Worm (Caenorhabditis elegans) whole organism, L1 larva: ENCODE data around the gene fars-3.

Experiments used
- C16A3.4 ChIP-seq: fragments of 150-350 bp; optimal IDR thresholded peaks from 2 replicates; lab custom pipeline; 2014; ENCODE audit warnings: missing biosample characterization, missing genetic modification characterization
- C34B4.2 ChIP-seq: sonication (generic microtip); optimal IDR thresholded peaks from 2 replicates; lab custom pipeline; 2017; ENCODE audit warnings: mild to moderate bottlenecking, missing genetic modification characterization, missing compliant biosample characterization
- Y116A8C.19 ChIP-seq: sonication (generic microtip); optimal IDR thresholded peaks from 2 replicates; lab custom pipeline; 2016; ENCODE audit warnings: missing compliant biosample characterization, missing genetic modification characterization, borderline replicate concordance
- alr-1 ChIP-seq: fragments of 200-800 bp; sonication (Bioruptor generic); optimal IDR thresholded peaks from 2 replicates; lab custom pipeline; 2018; ENCODE audit warnings: borderline replicate concordance, mild to moderate bottlenecking, missing genetic modification characterization, missing compliant biosample characterization
- blmp-1 ChIP-seq: fragments of 150-350 bp; optimal IDR thresholded peaks from 2 replicates; lab custom pipeline; 2014; ENCODE audit warnings: missing biosample characterization, missing genetic modification characterization
- dpl-1 ChIP-seq, 3 experiments: fragments of 150-350 bp in 2 of 3; sonication (generic microtip) in 1 of 3; optimal IDR thresholded peaks; 2 replicates each; lab custom pipeline; 2014 to 2017; ENCODE audit warnings: missing biosample characterization in 3 of 3, missing genetic modification characterization in 3 of 3, missing genetic modification reagents in 3 of 3
- dsc-1 ChIP-seq: sonication (generic microtip); optimal IDR thresholded peaks from 2 replicates; lab custom pipeline; 2016; ENCODE audit warnings: mild to moderate bottlenecking, missing genetic modification characterization, missing compliant biosample characterization
- efl-1 ChIP-seq, 4 experiments: fragments of 150-350 bp; optimal IDR thresholded peaks in 3 of 4; peaks in 1 of 4; 1 replicate in 1 of 4; 2 replicates in 3 of 4; lab custom pipeline; 2014; ENCODE audit warnings: missing biosample characterization in 2 of 4, missing genetic modification characterization in 2 of 4, missing genetic modification reagents in 2 of 4
- efl-3 ChIP-seq: fragments of 200-800 bp; sonication (Bioruptor generic); optimal IDR thresholded peaks from 2 replicates; lab custom pipeline; 2018; ENCODE audit warnings: mild to moderate bottlenecking, missing genetic modification characterization, missing compliant biosample characterization
- egl-13 ChIP-seq: sonication (generic microtip); optimal IDR thresholded peaks from 2 replicates; lab custom pipeline; 2016; ENCODE audit warnings: missing genotype, missing genetic modification reagents, missing genetic modification characterization, missing compliant biosample characterization
- elt-2 ChIP-seq: sonication (generic microtip); optimal IDR thresholded peaks from 2 replicates; lab custom pipeline; 2016; ENCODE audit warnings: missing genetic modification characterization, mild to moderate bottlenecking, inconsistent platforms, missing compliant biosample characterization, missing genetic modification reagents
- elt-3 ChIP-seq, 6 experiments: fragments of 150-350 bp in 1 of 6; sonication (generic microtip); optimal IDR thresholded peaks; 2 replicates each; lab custom pipeline; 2017 to 2018; ENCODE audit warnings: missing biosample characterization in 6 of 6, missing genetic modification characterization in 6 of 6, inconsistent platforms in 1 of 6
- ets-5 ChIP-seq: fragments of 200-800 bp; sonication (Bioruptor generic); IDR thresholded peaks from 2 replicates; pipeline ENCODE4 v1.3.6; 2022; ENCODE audit warnings: missing genetic modification characterization, missing compliant biosample characterization
- fkh-10 ChIP-seq: sonication (generic microtip); optimal IDR thresholded peaks from 2 replicates; lab custom pipeline; 2017; ENCODE audit warnings: missing biosample characterization, missing genetic modification reagents, missing genetic modification characterization
- grh-1 ChIP-seq: fragments of 200-800 bp; sonication (Bioruptor generic); IDR thresholded peaks from 2 replicates; pipeline ENCODE4 v1.3.6; 2022; ENCODE audit warnings: missing genetic modification reagents, missing genetic modification characterization, missing compliant biosample characterization
- hlh-17 ChIP-seq: fragments of 200-800 bp; sonication (Bioruptor generic); optimal IDR thresholded peaks from 2 replicates; lab custom pipeline; 2018; ENCODE audit warnings: missing genetic modification characterization, mild to moderate bottlenecking, missing compliant biosample characterization, moderate library complexity, borderline replicate concordance
- hlh-4 ChIP-seq: sonication (generic microtip); optimal IDR thresholded peaks from 2 replicates; lab custom pipeline; 2016; ENCODE audit warnings: mild to moderate bottlenecking, missing genetic modification characterization, missing compliant biosample characterization
- lin-14 ChIP-seq: fragments of 200-800 bp; sonication (Bioruptor generic); optimal IDR thresholded peaks from 2 replicates; lab custom pipeline; 2018; ENCODE audit warnings: mild to moderate bottlenecking, missing genetic modification characterization, moderate library complexity, missing compliant biosample characterization
- lin-35 ChIP-seq, 2 experiments: fragments of 150-350 bp; optimal IDR thresholded peaks; 2 replicates each; lab custom pipeline; 2014; ENCODE audit warnings: missing biosample characterization in 2 of 2, missing genetic modification characterization in 2 of 2, missing genetic modification reagents in 2 of 2
- lin-39 ChIP-seq: fragments of 150-350 bp; optimal IDR thresholded peaks from 2 replicates; lab custom pipeline; 2014; ENCODE audit warnings: missing biosample characterization, missing genetic modification reagents, missing genetic modification characterization
- lsy-2 ChIP-seq, 2 experiments: fragments of 150-350 bp; optimal IDR thresholded peaks; 2 replicates each; lab custom pipeline; 2014; ENCODE audit warnings: missing biosample characterization in 2 of 2, missing genetic modification characterization in 2 of 2
- mab-9 ChIP-seq: fragments of 200-800 bp; sonication (Bioruptor generic); IDR thresholded peaks from 2 replicates; pipeline ENCODE4 v1.3.6; 2022; ENCODE audit warnings: missing genetic modification reagents, missing genetic modification characterization, missing compliant biosample characterization
- nhr-11 ChIP-seq: fragments of 150-350 bp; optimal IDR thresholded peaks from 2 replicates; lab custom pipeline; 2014; ENCODE audit warnings: missing biosample characterization, missing genetic modification characterization
- nhr-19 ChIP-seq: fragments of 200-800 bp; sonication (Bioruptor generic); conservative IDR thresholded peaks from 2 replicates; pipeline ENCODE4 v1.3.6; 2022; ENCODE audit warnings: missing genetic modification characterization, missing compliant biosample characterization
- nhr-20 ChIP-seq: sonication (generic microtip); optimal IDR thresholded peaks from 2 replicates; lab custom pipeline; 2016; ENCODE audit warnings: mild to moderate bottlenecking, missing genetic modification characterization, missing compliant biosample characterization
- nhr-28 ChIP-seq: fragments of 150-350 bp; optimal IDR thresholded peaks from 2 replicates; lab custom pipeline; 2014; ENCODE audit warnings: missing biosample characterization, missing genetic modification characterization
- nhr-47 ChIP-seq: sonication (generic microtip); optimal IDR thresholded peaks from 2 replicates; lab custom pipeline; 2016; ENCODE audit warnings: mild to moderate bottlenecking, missing genetic modification characterization, moderate library complexity, missing compliant biosample characterization
- nhr-71 ChIP-seq: sonication (generic microtip); optimal IDR thresholded peaks from 2 replicates; lab custom pipeline; 2016; ENCODE audit warnings: mild to moderate bottlenecking, missing genetic modification characterization, moderate library complexity, missing compliant biosample characterization
- nhr-77 ChIP-seq: fragments of 150-350 bp; optimal IDR thresholded peaks from 2 replicates; lab custom pipeline; 2014; ENCODE audit warnings: missing biosample characterization, missing genetic modification characterization
- nhr-84 ChIP-seq: sonication (generic microtip); optimal IDR thresholded peaks from 2 replicates; lab custom pipeline; 2017; ENCODE audit warnings: missing biosample characterization, missing genetic modification characterization
- nhr-85 ChIP-seq: sonication (generic microtip); peaks from one replicate; lab custom pipeline; 2016; ENCODE audit warnings: missing genetic modification characterization, inconsistent platforms, missing compliant biosample characterization
- nhr-90 ChIP-seq: sonication (generic microtip); optimal IDR thresholded peaks from 2 replicates; lab custom pipeline; 2016; ENCODE audit warnings: mild to moderate bottlenecking, missing genetic modification characterization, missing compliant biosample characterization; ENCODE audit not compliant: poor library complexity
- pqm-1 ChIP-seq: sonication (generic microtip); optimal IDR thresholded peaks from 3 replicates; lab custom pipeline; 2017; ENCODE audit warnings: missing biosample characterization, missing genetic modification characterization
- rnt-1 ChIP-seq: sonication (generic microtip); optimal IDR thresholded peaks from 2 replicates; lab custom pipeline; 2016; ENCODE audit warnings: mild to moderate bottlenecking, missing genetic modification characterization, moderate library complexity, missing compliant biosample characterization
- skn-1 ChIP-seq: fragments of 150-350 bp; optimal IDR thresholded peaks from 2 replicates; lab custom pipeline; 2014; ENCODE audit warnings: missing biosample characterization, missing genetic modification characterization
- snu-23 ChIP-seq: sonication (generic microtip); optimal IDR thresholded peaks from 2 replicates; lab custom pipeline; 2016; ENCODE audit warnings: missing genetic modification characterization, missing compliant biosample characterization
- sup-37 ChIP-seq: fragments of 200-800 bp; sonication (Bioruptor generic); optimal IDR thresholded peaks from 2 replicates; lab custom pipeline; 2018; ENCODE audit warnings: mild to moderate bottlenecking, missing genetic modification characterization, missing compliant biosample characterization
- swsn-7 ChIP-seq: sonication (generic microtip); optimal IDR thresholded peaks from 2 replicates; lab custom pipeline; 2016; ENCODE audit warnings: missing genetic modification characterization, missing compliant biosample characterization
- tbx-2 ChIP-seq: sonication (generic microtip); optimal IDR thresholded peaks from 2 replicates; lab custom pipeline; 2016; ENCODE audit warnings: missing genetic modification characterization, missing compliant biosample characterization
- tlp-1 ChIP-seq: fragments of 150-350 bp; optimal IDR thresholded peaks from 2 replicates; lab custom pipeline; 2014; ENCODE audit warnings: missing biosample characterization, missing genetic modification characterization
- unc-86 ChIP-seq: sonication (generic microtip); optimal IDR thresholded peaks from 2 replicates; lab custom pipeline; 2016; ENCODE audit warnings: missing genetic modification characterization, missing compliant biosample characterization
- xbp-1 ChIP-seq: sonication (generic microtip); optimal IDR thresholded peaks from 2 replicates; lab custom pipeline; 2016; ENCODE audit warnings: missing genetic modification characterization, missing compliant biosample characterization
- ztf-4 ChIP-seq: fragments of 150-350 bp; optimal IDR thresholded peaks from 2 replicates; lab custom pipeline; 2014; ENCODE audit warnings: missing biosample characterization, missing genetic modification characterization

Gene fars-3

DNA sequence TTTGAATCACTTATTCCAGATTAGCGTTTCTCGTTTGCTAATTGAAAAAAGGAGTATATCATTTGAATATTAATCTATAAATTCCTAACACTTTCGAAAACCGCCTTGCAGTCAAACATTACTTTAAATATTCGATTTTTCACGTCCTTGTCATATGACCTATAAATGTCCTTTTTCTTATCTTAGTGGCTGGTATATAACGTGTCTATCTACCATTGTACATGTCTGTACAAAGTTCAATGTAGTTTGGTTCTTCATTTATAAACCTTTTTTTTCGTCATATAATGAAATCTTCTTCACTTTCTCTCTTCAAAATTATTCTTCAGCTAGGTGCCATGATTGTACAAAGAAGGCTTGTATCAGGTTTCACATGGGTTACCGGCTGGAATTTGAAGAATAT lies 21.0 kb downstream of the fars-3 start, which contains the start of gene gbh-2:
Gene gbh-2 (plus strand): TSS at position 277 of the 400 bp plus-strand sequence.
- TF ChIP-seq tbx-2, result peak; percentile 21
- TF ChIP-seq elt-3 (tag; optimal IDR thresholded peaks at IDR 0.05; lab: Kevin White, UChicago), result peak in 2 of 6 experiments; percentile 64 to 67
- TF ChIP-seq efl-1 (optimal IDR thresholded peaks at IDR 0.05; lab: Kevin White, UChicago), result no peak
- peak in 1 of 2 experiments; percentile 79 for TF ChIP-seq efl-1 (GFP tag; optimal IDR thresholded peaks at IDR 0.05 in 1 of 2; lab: Kevin White, UChicago)
- TF ChIP-seq nhr-90, result peak; percentile 44
- TF ChIP-seq nhr-19 (GFP tag; lab: Robert Waterston, UW), result peak; percentile 34; the same call in 1 of the 2 replicates
- TF ChIP-seq egl-13 (tag; lab: Kevin White, UChicago), result no peak
- peak; percentile 86 for TF ChIP-seq nhr-71 (tag; lab: Kevin White, UChicago)
- TF ChIP-seq Y116A8C.19 (tag; lab: Kevin White, UChicago), result no peak
- TF ChIP-seq hlh-17 (GFP tag; lab: Kevin White, UChicago), result no peak
- TF ChIP-seq lsy-2 (tag; optimal IDR thresholded peaks at IDR 0.05; lab: Kevin White, UChicago), result peak; percentile 6 to 41
- peak in 1 of 2 experiments; percentile 72 for TF ChIP-seq lin-35 (GFP tag; optimal IDR thresholded peaks at IDR 0.05; lab: Kevin White, UChicago)
- no peak for TF ChIP-seq nhr-11 (tag; lab: Kevin White, UChicago)
- TF ChIP-seq elt-2 (tag; lab: Kevin White, UChicago), result peak; percentile 89
- TF ChIP-seq hlh-4 (tag; lab: Kevin White, UChicago), result no peak
- peak; percentile 25 for TF ChIP-seq nhr-47 (tag; lab: Kevin White, UChicago)
- TF ChIP-seq lin-14 (GFP tag; lab: Kevin White, UChicago), result peak; percentile 59
- TF ChIP-seq blmp-1 (tag; lab: Kevin White, UChicago), result peak; percentile 39
- no peak for TF ChIP-seq unc-86 (tag; lab: Kevin White, UChicago)
- no peak for TF ChIP-seq grh-1 (GFP tag; lab: Robert Waterston, UW)
- no peak for TF ChIP-seq dpl-1 (GFP tag; optimal IDR thresholded peaks at IDR 0.05; lab: Kevin White, UChicago)
- no peak for TF ChIP-seq rnt-1 (tag; lab: Kevin White, UChicago)
- TF ChIP-seq nhr-85 (tag; lab: Kevin White, UChicago), result peak; percentile 69
- peak; percentile 90 for TF ChIP-seq nhr-20 (tag; lab: Kevin White, UChicago)
- peak; percentile 48 for TF ChIP-seq snu-23

- TF ChIP-seq efl-1 (optimal IDR thresholded peaks at IDR 0.05; lab: Kevin White, UChicago) (no peak), efl-1 (GFP tag; optimal IDR thresholded peaks at IDR 0.05 in 1 of 2; lab: Kevin White, UChicago) (peak in 1 of 2 experiments; percentile 68), C16A3.4 (tag; lab: Kevin White, UChicago) (no peak)
Observed at ce11 chrII:8488123-8488522, 23.5 kb downstream of the fars-3 start.

ce11 chrII:8494228-8494717 lies 29.6 kb downstream of the fars-3 start, which contains the start of gene M05D6.9:
TSS of gene M05D6.9 (plus strand) at chrII:8494278.
- TF ChIP-seq nhr-71 (tag; lab: Kevin White, UChicago), result no peak
- TF ChIP-seq efl-1 (optimal IDR thresholded peaks at IDR 0.05; lab: Kevin White, UChicago), result no peak
- no peak for TF ChIP-seq efl-1 (GFP tag; optimal IDR thresholded peaks at IDR 0.05 in 1 of 2; lab: Kevin White, UChicago)
- TF ChIP-seq alr-1 (tag; lab: Kevin White, UChicago), result no peak
- no peak for TF ChIP-seq nhr-90
- TF ChIP-seq blmp-1 (tag; lab: Kevin White, UChicago), result peak; percentile 64
- TF ChIP-seq nhr-84 (tag; lab: Kevin White, UChicago), result no peak
- TF ChIP-seq tlp-1, result no peak
- TF ChIP-seq swsn-7 (tag; lab: Kevin White, UChicago), result no peak

DNA sequence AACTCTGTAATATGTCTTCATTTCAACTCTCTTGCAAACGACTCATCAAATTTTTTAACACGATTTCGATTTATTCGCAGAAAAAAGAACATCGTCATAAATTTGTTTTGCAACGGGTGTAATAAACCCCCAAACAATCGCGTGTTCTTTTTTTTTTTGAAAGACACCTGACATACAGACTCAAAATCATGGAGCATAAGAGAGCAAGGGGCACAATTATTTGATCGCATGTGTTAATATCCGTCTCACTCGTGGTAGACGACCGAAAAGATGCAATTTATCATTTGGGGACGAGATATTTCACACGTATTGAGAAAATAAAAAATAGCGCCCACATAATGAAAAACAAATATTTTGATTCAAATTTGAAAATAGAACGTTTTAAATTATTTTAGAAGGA lies 31.5 kb downstream of the fars-3 start:
- TF ChIP-seq skn-1 (tag; lab: Kevin White, UChicago), result no peak
- no peak for TF ChIP-seq ets-5
- TF ChIP-seq fkh-10 (GFP tag; lab: Kevin White, UChicago), result no peak
- TF ChIP-seq ztf-4 (tag; lab: Kevin White, UChicago), result no peak
- TF ChIP-seq pqm-1, result no peak
- no peak for TF ChIP-seq mab-9 (GFP tag; lab: Robert Waterston, UW)
- no peak for TF ChIP-seq nhr-11 (tag; lab: Kevin White, UChicago)
- TF ChIP-seq nhr-71 (tag; lab: Kevin White, UChicago), result peak; percentile 28
- no peak for TF ChIP-seq C34B4.2
- no peak for TF ChIP-seq nhr-77 (tag; lab: Kevin White, UChicago)
- no peak for TF ChIP-seq sup-37 (GFP tag; lab: Kevin White, UChicago)
- TF ChIP-seq nhr-47 (tag; lab: Kevin White, UChicago), result no peak
- no peak for TF ChIP-seq Y116A8C.19 (tag; lab: Kevin White, UChicago)
- no peak for TF ChIP-seq efl-1 (optimal IDR thresholded peaks at IDR 0.05; lab: Kevin White, UChicago)
- peak in 1 of 2 experiments; percentile 58 for TF ChIP-seq efl-1 (GFP tag; optimal IDR thresholded peaks at IDR 0.05 in 1 of 2; lab: Kevin White, UChicago)
- TF ChIP-seq rnt-1 (tag; lab: Kevin White, UChicago), result peak; percentile 56
- no peak for TF ChIP-seq nhr-28 (tag; lab: Kevin White, UChicago)
- TF ChIP-seq dpl-1 (GFP tag; optimal IDR thresholded peaks at IDR 0.05; lab: Kevin White, UChicago), result no peak
- no peak for TF ChIP-seq nhr-84 (tag; lab: Kevin White, UChicago)
- no peak for TF ChIP-seq efl-3 (GFP tag; lab: Kevin White, UChicago)
- no peak for TF ChIP-seq lin-39 (tag; lab: Kevin White, UChicago)
- no peak for TF ChIP-seq xbp-1 (tag; lab: Kevin White, UChicago)
- no peak for TF ChIP-seq dsc-1 (tag; lab: Kevin White, UChicago)
- TF ChIP-seq swsn-7 (tag; lab: Kevin White, UChicago), result no peak
